Worm (Caenorhabditis elegans) whole organism, L1 larva: Measurements from ENCODE around the gene rbm-26.

ENCODE experiments used
- Y116A8C.19 ChIP-seq: sonication (generic microtip); optimal IDR thresholded peaks from 2 replicates; lab custom pipeline; 2016; ENCODE audit warnings: missing compliant biosample characterization, missing genetic modification characterization, borderline replicate concordance
- ces-1 ChIP-seq: fragments of 150-350 bp; optimal IDR thresholded peaks from 2 replicates; lab custom pipeline; 2014; ENCODE audit warnings: missing biosample characterization, missing genetic modification reagents, missing genetic modification characterization
- elt-3 ChIP-seq, 6 experiments: fragments of 150-350 bp in 1 of 6; sonication (generic microtip); optimal IDR thresholded peaks; 2 replicates each; lab custom pipeline; 2017 to 2018; ENCODE audit warnings: missing biosample characterization in 6 of 6, missing genetic modification characterization in 6 of 6, inconsistent platforms in 1 of 6
- lin-35 ChIP-seq, 2 experiments: fragments of 150-350 bp; optimal IDR thresholded peaks; 2 replicates each; lab custom pipeline; 2014; ENCODE audit warnings: missing biosample characterization in 2 of 2, missing genetic modification characterization in 2 of 2, missing genetic modification reagents in 2 of 2
- mab-9 ChIP-seq: fragments of 200-800 bp; sonication (Bioruptor generic); IDR thresholded peaks from 2 replicates; pipeline ENCODE4 v1.3.6; 2022; ENCODE audit warnings: missing genetic modification reagents, missing genetic modification characterization, missing compliant biosample characterization
- sox-4 ChIP-seq: sonication (generic microtip); optimal IDR thresholded peaks from 2 replicates; lab custom pipeline; 2016; ENCODE audit warnings: missing genetic modification characterization, missing compliant biosample characterization
- sup-37 ChIP-seq: fragments of 200-800 bp; sonication (Bioruptor generic); optimal IDR thresholded peaks from 2 replicates; lab custom pipeline; 2018; ENCODE audit warnings: mild to moderate bottlenecking, missing genetic modification characterization, missing compliant biosample characterization
- unc-130 ChIP-seq: fragments of 150-350 bp; optimal IDR thresholded peaks from 2 replicates; lab custom pipeline; 2017; ENCODE audit warnings: missing biosample characterization, missing genetic modification characterization, inconsistent platforms

DNA sequence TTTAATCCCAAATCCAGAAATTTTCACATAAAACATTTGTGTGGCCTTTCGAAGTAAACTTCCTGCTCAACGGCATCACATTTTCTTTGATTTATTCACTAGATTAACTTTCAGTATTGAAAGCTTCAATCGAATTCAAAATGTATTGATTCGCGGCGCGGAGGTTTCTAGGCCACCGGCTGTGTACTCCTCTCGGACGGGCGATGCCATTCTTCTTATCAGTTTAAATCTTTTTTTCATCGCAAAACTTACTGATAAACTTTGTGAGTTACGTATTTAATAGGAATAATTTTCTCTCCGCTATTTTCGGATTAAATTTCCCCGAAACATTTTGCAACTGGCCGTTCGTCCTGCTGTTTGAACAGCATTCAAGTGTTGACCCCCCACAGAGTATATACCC, 10.5 kb downstream of the rbm-26 start:
- peak; percentile 93 for TF ChIP-seq sox-4 (tag; lab: Kevin White, UChicago)
- TF ChIP-seq mab-9 (GFP tag; lab: Robert Waterston, UW), result peak; percentile 60
- peak; percentile 52 for TF ChIP-seq sup-37
- peak; percentile 86 to 92 for TF ChIP-seq lin-35 (GFP tag; optimal IDR thresholded peaks at IDR 0.05; lab: Kevin White, UChicago)
- TF ChIP-seq unc-130, result peak; percentile 71
- peak in 3 of 6 experiments; percentile 5 to 68 (median 33) for TF ChIP-seq elt-3 (tag; optimal IDR thresholded peaks at IDR 0.05; lab: Kevin White, UChicago)
- peak; percentile 68 for TF ChIP-seq Y116A8C.19 (tag; lab: Kevin White, UChicago)
- TF ChIP-seq ces-1, result no peak
